Fruit fly (Drosophila melanogaster): ENCODE data around the gene CG2082.
A peak's percentile ranks its signal among the peaks of the same experiment; 100 is the strongest.

Gene CG2082

DNA sequence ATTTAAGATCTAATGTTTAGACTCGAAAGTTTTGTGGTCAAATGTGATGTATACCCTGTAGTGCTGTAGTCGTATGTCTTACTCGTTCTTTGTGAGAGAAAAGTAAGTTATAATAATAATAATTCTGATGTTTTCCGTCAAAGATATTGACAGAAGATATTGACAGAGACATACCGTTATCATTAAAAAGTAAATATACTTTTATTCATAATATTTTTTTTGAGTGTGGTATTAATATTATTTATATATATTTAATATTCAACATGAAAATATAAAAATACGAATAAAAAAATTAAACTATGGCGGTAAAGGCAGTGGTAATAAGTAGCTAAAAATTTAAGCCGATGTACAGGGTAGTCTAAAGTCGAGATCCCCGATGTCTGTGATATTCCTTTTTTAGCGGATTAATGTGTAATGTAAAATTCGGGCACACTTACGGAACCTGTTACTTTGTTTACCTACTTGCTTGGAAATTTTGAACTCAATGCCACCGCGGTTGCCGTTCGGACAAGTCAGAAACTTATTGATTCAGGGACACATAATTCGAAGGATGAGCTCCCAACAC, 44.5 kb downstream of the CG2082 start, which contains the start of the genes CG2100 and CG1236 (continued):
- TF ChIP-seq pita (GFP tag; optimal IDR thresholded peaks at IDR 0.05) (no peak), CG10462 (GFP tag; optimal IDR thresholded peaks at IDR 0.05) (peak; percentile 71), slp2 (GFP tag; optimal IDR thresholded peaks at IDR 0.05) (peak; percentile 10), CG42726 (GFP tag; IDR thresholded peaks at IDR 0.05; ENCODE audit: partially characterized antibody) (no peak), dm (GFP tag; optimal IDR thresholded peaks at IDR 0.05) (no peak), CG15269 (tag; optimal IDR thresholded peaks at IDR 0.05) (peak; percentile 88), sc (optimal IDR thresholded peaks at IDR 0.05) (no peak), sc (GFP tag; optimal IDR thresholded peaks at IDR 0.05) (peak; percentile 85), CG4424 (GFP tag; optimal IDR thresholded peaks at IDR 0.05) (peak; percentile 80), cas (GFP tag; IDR thresholded peaks at IDR 0.05) (peak; percentile 46; the same call in 1 of the 2 replicates), CG1792 (GFP tag; optimal IDR thresholded peaks at IDR 0.05) (peak; percentile 7), CG7357 (GFP tag; IDR thresholded peaks at IDR 0.05) (peak; percentile 56; the same call in 2 of the 3 replicates), Fer1 (GFP tag; optimal IDR thresholded peaks at IDR 0.05) (peak; percentile 81), Myb (GFP tag; optimal IDR thresholded peaks at IDR 0.05) (peak; percentile 32), rib (GFP tag; IDR thresholded peaks at IDR 0.05) (no peak), gsb (GFP tag; IDR thresholded peaks at IDR 0.05) (no peak), CG9609 (GFP tag; optimal IDR thresholded peaks at IDR 0.05) (peak; percentile 11), CG13123 (GFP tag; optimal IDR thresholded peaks at IDR 0.05) (peak; percentile 27), CG4404 (GFP tag; IDR thresholded peaks at IDR 0.05) (peak; percentile 68), corto (GFP tag; optimal IDR thresholded peaks at IDR 0.05) (no peak), croc (GFP tag; conservative IDR thresholded peaks at IDR 0.05) (peak; percentile 65), vfl (GFP tag; optimal IDR thresholded peaks at IDR 0.05) (peak; percentile 20), CG18476 (GFP tag; optimal IDR thresholded peaks at IDR 0.05) (peak; percentile 58), CG7987 (GFP tag; optimal IDR thresholded peaks at IDR 0.05) (peak; percentile 26), NC2β (GFP tag; optimal IDR thresholded peaks at IDR 0.05) (peak; percentile 30), HLHmδ (GFP tag; optimal IDR thresholded peaks at IDR 0.05) (no peak), gce (GFP tag; IDR thresholded peaks at IDR 0.05) (0 out of 3 replicates have a peak, but pooled peaks have one; percentile 33), H2.0 (GFP tag; IDR thresholded peaks at IDR 0.05) (peak; percentile 63), Dad (GFP tag; optimal IDR thresholded peaks at IDR 0.05) (no peak), Ada2b (GFP tag; IDR thresholded peaks at IDR 0.05) (peak; percentile 70), Dip2 (GFP tag; IDR thresholded peaks at IDR 0.05) (no peak), CG13894 (tag; optimal IDR thresholded peaks at IDR 0.05) (no peak), Dek (tag; optimal IDR thresholded peaks at IDR 0.05) (peak; percentile 86), Doc3 (GFP tag; IDR thresholded peaks at IDR 0.05; ENCODE audit: partially characterized antibody) (no peak), CG14860 (GFP tag; IDR thresholded peaks at IDR 0.05; ENCODE audit: partially characterized antibody) (no peak), CG13296 (GFP tag; optimal IDR thresholded peaks at IDR 0.05) (peak; percentile 82), NFAT (GFP tag; IDR thresholded peaks at IDR 0.05) (peak; percentile 66), CG13424 (tag; optimal IDR thresholded peaks at IDR 0.05) (peak; percentile 88), CG2678 (tag; optimal IDR thresholded peaks at IDR 0.05) (peak; percentile 92), CG4282 (GFP tag; optimal IDR thresholded peaks at IDR 0.05) (no peak), bigmax (GFP tag; optimal IDR thresholded peaks at IDR 0.05) (no peak), CG15696 (tag; optimal IDR thresholded peaks at IDR 0.05) (peak; percentile 84), insv (GFP tag; optimal IDR thresholded peaks at IDR 0.05) (peak in 1 of 2 experiments; percentile 6), Dref (GFP tag; IDR thresholded peaks at IDR 0.05) (no peak), MBD-R2 (GFP tag; IDR thresholded peaks at IDR 0.05) (peak; percentile 72), CG14667 (GFP tag; IDR thresholded peaks at IDR 0.05) (peak; percentile 23; the same call in 1 of the 2 replicates), ind (GFP tag; optimal IDR thresholded peaks at IDR 0.05) (peak; percentile 81), CG12236 (GFP tag; optimal IDR thresholded peaks at IDR 0.05) (no peak), kah (GFP tag; optimal IDR thresholded peaks at IDR 0.05) (peak; percentile 85), danr (GFP tag; IDR thresholded peaks at IDR 0.05) (no peak), Rx (GFP tag; IDR thresholded peaks at IDR 0.05) (0 out of 2 replicates have a peak, but pooled peaks have one; percentile 49)

Data from whole organism, embryonic.